Worm (Caenorhabditis elegans) whole organism, L4 larva: ENCODE results near the gene sru-31.
A peak's percentile ranks its signal among the peaks of the same experiment; 100 is the strongest.

Experiments used
- D1046.2 ChIP-seq: fragments of 200-800 bp; sonication (Bioruptor generic); IDR thresholded peaks from 2 replicates; pipeline ENCODE4 v1.3.6; 2022; ENCODE audit warnings: missing genetic modification characterization, missing compliant biosample characterization
- F10B5.3 ChIP-seq: sonication (generic microtip); optimal IDR thresholded peaks from 2 replicates; lab custom pipeline; 2016; ENCODE audit warnings: mild to moderate bottlenecking, missing genetic modification characterization, missing compliant biosample characterization
- R02D3.7 ChIP-seq: fragments of 150-350 bp; sonication (generic microtip); optimal IDR thresholded peaks from 3 replicates; lab custom pipeline; 2014; ENCODE audit warnings: missing biosample characterization, missing genetic modification characterization
- ZK546.5 ChIP-seq, 2 experiments: sonication (generic microtip); optimal IDR thresholded peaks; 2 replicates each; lab custom pipeline; 2017; ENCODE audit warnings: missing biosample characterization in 2 of 2, missing genetic modification characterization in 2 of 2
- aha-1 ChIP-seq: fragments of 150-350 bp; peaks from one replicate; lab custom pipeline; 2014; ENCODE audit warnings: missing biosample characterization, missing genetic modification characterization
- ceh-20 ChIP-seq: fragments of 200-800 bp; sonication (Bioruptor generic); IDR thresholded peaks from 2 replicates; pipeline ENCODE4 v1.3.6; 2022; ENCODE audit warnings: missing genetic modification reagents, missing genetic modification characterization, missing compliant biosample characterization
- ceh-44 ChIP-seq: fragments of 200-800 bp; sonication (Bioruptor generic); IDR thresholded peaks from 2 replicates; pipeline ENCODE4 v1.3.6; 2022; ENCODE audit warnings: missing genetic modification reagents, missing genetic modification characterization, missing compliant biosample characterization
- ceh-62 ChIP-seq: sonication (generic microtip); optimal IDR thresholded peaks from 2 replicates; lab custom pipeline; 2017; ENCODE audit warnings: missing biosample characterization, missing genetic modification characterization
- ctbp-1 ChIP-seq: fragments of 200-800 bp; sonication (Bioruptor generic); IDR thresholded peaks from 2 replicates; pipeline ENCODE4 v1.3.6; 2022; ENCODE audit warnings: missing genetic modification reagents, missing genetic modification characterization, missing compliant biosample characterization
- daf-12 ChIP-seq: fragments of 150-350 bp; optimal IDR thresholded peaks from 2 replicates; lab custom pipeline; 2014; ENCODE audit warnings: missing biosample characterization, missing genetic modification reagents, missing genetic modification characterization
- daf-16 ChIP-seq, 3 experiments: sonication (generic microtip); optimal IDR thresholded peaks; 2 replicates each; lab custom pipeline; 2016 to 2017; ENCODE audit warnings: missing genetic modification characterization in 3 of 3, missing genetic modification reagents in 3 of 3, mild to moderate bottlenecking in 2 of 3, missing compliant biosample characterization in 2 of 3, missing biosample characterization in 1 of 3, moderate library complexity in 1 of 3
- daf-19 ChIP-seq: fragments of 200-800 bp; sonication (Bioruptor generic); conservative IDR thresholded peaks from 2 replicates; pipeline ENCODE4 v1.3.6; 2022; ENCODE audit warnings: missing genetic modification characterization, missing compliant biosample characterization
- daf-8 ChIP-seq: fragments of 200-800 bp; sonication (Bioruptor generic); IDR thresholded peaks from 2 replicates; pipeline ENCODE4 v1.3.6; 2022; ENCODE audit warnings: missing genetic modification characterization, missing compliant biosample characterization
- dmd-9 ChIP-seq: fragments of 200-800 bp; sonication (Bioruptor generic); IDR thresholded peaks from 2 replicates; pipeline ENCODE4 v1.3.6; 2022; ENCODE audit warnings: missing genetic modification reagents, missing genetic modification characterization, missing compliant biosample characterization
- dpl-1 ChIP-seq: fragments of 150-350 bp; optimal IDR thresholded peaks from 2 replicates; lab custom pipeline; 2014; ENCODE audit warnings: missing biosample characterization, missing genetic modification reagents, missing genetic modification characterization
- egl-27 ChIP-seq: sonication (generic microtip); optimal IDR thresholded peaks from 3 replicates; lab custom pipeline; 2017; ENCODE audit warnings: missing biosample characterization, missing genetic modification reagents, missing genetic modification characterization
- egl-43 ChIP-seq: fragments of 200-800 bp; sonication (Bioruptor generic); IDR thresholded peaks from 2 replicates; pipeline ENCODE4 v1.3.6; 2022; ENCODE audit warnings: missing genetic modification reagents, missing genetic modification characterization, missing compliant biosample characterization
- fos-1 ChIP-seq: fragments of 150-350 bp; optimal IDR thresholded peaks from 2 replicates; lab custom pipeline; 2014; ENCODE audit warnings: missing biosample characterization, missing genetic modification characterization
- gei-8 ChIP-seq: fragments of 200-800 bp; sonication (Bioruptor generic); optimal IDR thresholded peaks from 2 replicates; lab custom pipeline; 2018; ENCODE audit warnings: mild to moderate bottlenecking, missing genetic modification characterization, missing compliant biosample characterization
- lin-29 ChIP-seq: fragments of 200-800 bp; sonication (Bioruptor generic); IDR thresholded peaks from 2 replicates; pipeline ENCODE4 v1.3.6; 2022; ENCODE audit warnings: missing genetic modification reagents, missing genetic modification characterization, missing compliant biosample characterization
- lsy-2 ChIP-seq, 2 experiments: fragments of 150-350 bp in 1 of 2; sonication (generic microtip) in 1 of 2; optimal IDR thresholded peaks; 2 replicates each; lab custom pipeline; 2014 to 2017; ENCODE audit warnings: missing biosample characterization in 2 of 2, missing genetic modification characterization in 2 of 2
- madf-5 ChIP-seq, 2 experiments: fragments of 200-800 bp; sonication (Bioruptor generic); IDR thresholded peaks; 2 replicates each; pipeline ENCODE4 v1.3.6; 2022; ENCODE audit warnings: missing compliant biosample characterization in 2 of 2, missing genetic modification characterization in 2 of 2
- mxl-3 ChIP-seq: fragments of 200-800 bp; sonication (Bioruptor generic); optimal IDR thresholded peaks from 2 replicates; lab custom pipeline; 2018; ENCODE audit warnings: mild to moderate bottlenecking, missing genetic modification characterization, missing compliant biosample characterization
- nhr-10 ChIP-seq: fragments of 150-350 bp; optimal IDR thresholded peaks from 2 replicates; lab custom pipeline; 2014; ENCODE audit warnings: missing biosample characterization, missing genetic modification characterization
- nhr-237 ChIP-seq: sonication (generic microtip); optimal IDR thresholded peaks from 2 replicates; lab custom pipeline; 2017; ENCODE audit warnings: missing biosample characterization, missing genetic modification characterization
- nhr-25 ChIP-seq: sonication (generic microtip); optimal IDR thresholded peaks from 2 replicates; lab custom pipeline; 2017; ENCODE audit warnings: missing genetic modification characterization, mild to moderate bottlenecking, missing compliant biosample characterization, antibody characterized with exemption, moderate library complexity, borderline replicate concordance; ENCODE audit not compliant: insufficient read depth
- nhr-28 ChIP-seq: fragments of 150-350 bp; optimal IDR thresholded peaks from 2 replicates; lab custom pipeline; 2014; ENCODE audit warnings: missing biosample characterization, missing genetic modification characterization
- rbr-2 ChIP-seq: sonication (generic microtip); optimal IDR thresholded peaks from 2 replicates; lab custom pipeline; 2016; ENCODE audit warnings: missing genotype, missing genetic modification characterization, missing compliant biosample characterization
- skn-1 ChIP-seq: fragments of 150-350 bp; optimal IDR thresholded peaks from 2 replicates; lab custom pipeline; 2014; ENCODE audit warnings: missing biosample characterization, missing genetic modification characterization
- tra-1 ChIP-seq: fragments of 200-800 bp; sonication (Bioruptor generic); IDR thresholded peaks from 2 replicates; pipeline ENCODE4 v1.3.6; 2022; ENCODE audit warnings: missing genetic modification reagents, missing genetic modification characterization, missing compliant biosample characterization
- unc-62 ChIP-seq, 3 experiments: fragments of 150-350 bp in 1 of 3; sonication (generic microtip); optimal IDR thresholded peaks in 2 of 3; peaks in 1 of 3; 1 replicate in 1 of 3; 2 replicates in 2 of 3; lab custom pipeline; 2014 to 2017; ENCODE audit warnings: missing biosample characterization in 3 of 3, missing genetic modification characterization in 3 of 3, missing genetic modification reagents in 3 of 3, missing genotype in 1 of 3
- vab-7 ChIP-seq: fragments of 200-800 bp; sonication (Bioruptor generic); IDR thresholded peaks from 2 replicates; pipeline ENCODE4 v1.3.6; 2022; ENCODE audit warnings: missing genetic modification reagents, missing genetic modification characterization, missing compliant biosample characterization
- zag-1 ChIP-seq: fragments of 150-350 bp; optimal IDR thresholded peaks from 2 replicates; lab custom pipeline; 2014; ENCODE audit warnings: missing biosample characterization, missing genetic modification characterization
- zip-2 ChIP-seq: fragments of 150-350 bp; optimal IDR thresholded peaks from 2 replicates; lab custom pipeline; 2014; ENCODE audit warnings: missing biosample characterization, missing genetic modification characterization

Gene sru-31

ce11 chrV:9811154-9811553 is 5.3 kb upstream of the sru-31 start, which contains the start of gene sru-29:
Gene sru-29, plus strand, starts transcription at chrV:9811454.
- no peak for TF ChIP-seq zag-1 (tag; lab: Kevin White, UChicago)
- TF ChIP-seq daf-19 (GFP tag; lab: Robert Waterston, UW), result no peak

ce11 chrV:9812216-9812615 is 4.3 kb upstream of the sru-31 start:
- TF ChIP-seq aha-1 (tag; lab: Kevin White, UChicago) (peak; percentile 93), madf-5 (GFP tag; IDR thresholded peaks at IDR 0.05; lab: Robert Waterston, UW) (no peak), R02D3.7 (tag; lab: Kevin White, UChicago) (no peak), nhr-28 (tag; lab: Kevin White, UChicago) (no peak)

- TF ChIP-seq daf-16 (GFP tag; optimal IDR thresholded peaks at IDR 0.05; lab: Kevin White, UChicago) (no peak), daf-16 (tag; optimal IDR thresholded peaks at IDR 0.05; lab: Kevin White, UChicago) (no peak)
Observed at ce11 chrV:9813527-9813926, 3.0 kb upstream of the sru-31 start, which contains the start of gene sru-30. Gene sru-30, plus strand, starts transcription at chrV:9813827.

ce11 chrV:9821724-9822123 is 5.2 kb downstream of the sru-31 start, which contains the start of gene str-193:
Gene str-193, minus strand, starts transcription at chrV:9821824.
- TF ChIP-seq unc-62 (GFP tag; optimal IDR thresholded peaks at IDR 0.05 in 1 of 2; lab: Kevin White, UChicago), result peak in 1 of 2 experiments; percentile 6
- TF ChIP-seq unc-62 (tag; optimal IDR thresholded peaks at IDR 0.05; lab: Kevin White, UChicago), result no peak
- TF ChIP-seq nhr-237 (tag; lab: Kevin White, UChicago), result no peak

- TF ChIP-seq unc-62 (GFP tag; optimal IDR thresholded peaks at IDR 0.05 in 1 of 2; lab: Kevin White, UChicago), result no peak
- TF ChIP-seq unc-62 (tag; optimal IDR thresholded peaks at IDR 0.05; lab: Kevin White, UChicago), result no peak
- no peak for TF ChIP-seq ceh-20
- TF ChIP-seq aha-1 (tag; lab: Kevin White, UChicago), result no peak
- TF ChIP-seq daf-8 (GFP tag; lab: Robert Waterston, UW), result no peak
- TF ChIP-seq nhr-25 (tag; lab: Kevin White, UChicago), result no peak
- no peak for TF ChIP-seq lsy-2 (tag; optimal IDR thresholded peaks at IDR 0.05; lab: Kevin White, UChicago)
- no peak for TF ChIP-seq fos-1 (tag; lab: Kevin White, UChicago)
- no peak for TF ChIP-seq D1046.2 (GFP tag; lab: Robert Waterston, UW)
- TF ChIP-seq egl-27 (tag; lab: Kevin White, UChicago), result no peak
- TF ChIP-seq rbr-2 (tag; lab: Kevin White, UChicago), result no peak
Observed at ce11 chrV:9824149-9824548, 7.7 kb downstream of the sru-31 start, which contains the start of gene str-2. Gene str-2, minus strand, starts transcription at chrV:9824249.

- no peak for TF ChIP-seq egl-27 (tag; lab: Kevin White, UChicago)
- TF ChIP-seq lin-29, result no peak
- no peak for TF ChIP-seq dmd-9 (GFP tag; lab: Robert Waterston, UW)
- TF ChIP-seq, all 104 proteins: peak for 0
Observed at ce11 chrV:9833900-9834299, 17.4 kb downstream of the sru-31 start, which contains the start of gene sru-40. Gene sru-40, minus strand, starts transcription at chrV:9834000.

ce11 chrV:9835945-9836344 is 19.5 kb downstream of the sru-31 start, which contains the start of gene sru-38:
Gene sru-38, minus strand, starts transcription at chrV:9836045.
- TF ChIP-seq skn-1 (no peak), egl-43 (GFP tag; lab: Robert Waterston, UW) (no peak), tra-1 (GFP tag; lab: Robert Waterston, UW) (no peak)

ce11 chrV:9837679-9838078 is 21.2 kb downstream of the sru-31 start, which contains the start of gene srsx-21:
Gene srsx-21, plus strand, starts transcription at chrV:9837979.
- TF ChIP-seq rbr-2 (tag; lab: Kevin White, UChicago), result no peak
- TF ChIP-seq unc-62 (GFP tag; optimal IDR thresholded peaks at IDR 0.05 in 1 of 2; lab: Kevin White, UChicago), result peak in 1 of 2 experiments; percentile 59
- TF ChIP-seq unc-62 (tag; optimal IDR thresholded peaks at IDR 0.05; lab: Kevin White, UChicago), result no peak
- TF ChIP-seq, all 104 proteins: peak for 1

ce11 chrV:9841376-9841775 is 24.9 kb downstream of the sru-31 start, which contains the start of gene sru-36:
Gene sru-36, plus strand, starts transcription at chrV:9841676.
- no peak for TF ChIP-seq mxl-3
- TF ChIP-seq ceh-62 (tag; lab: Kevin White, UChicago), result no peak
- TF ChIP-seq F10B5.3 (tag; lab: Kevin White, UChicago), result no peak
- no peak for TF ChIP-seq nhr-10 (tag; lab: Kevin White, UChicago)
- no peak for TF ChIP-seq dmd-9 (GFP tag; lab: Robert Waterston, UW)
- TF ChIP-seq gei-8 (GFP tag; lab: Kevin White, UChicago), result no peak
- TF ChIP-seq ZK546.5 (tag; optimal IDR thresholded peaks at IDR 0.05; lab: Kevin White, UChicago), result no peak
- no peak for TF ChIP-seq ceh-44 (GFP tag; lab: Robert Waterston, UW)
- TF ChIP-seq zip-2, result no peak
- TF ChIP-seq dpl-1 (GFP tag; lab: Kevin White, UChicago), result no peak
- no peak for TF ChIP-seq vab-7 (GFP tag; lab: Robert Waterston, UW)
- TF ChIP-seq daf-8 (GFP tag; lab: Robert Waterston, UW), result no peak
- TF ChIP-seq daf-12 (tag; lab: Kevin White, UChicago), result no peak
- TF ChIP-seq ctbp-1, result no peak
